Worm (Caenorhabditis elegans) whole organism, L4 larva: ENCODE results near the gene gex-5.

Experiments used
- F26F4.8 ChIP-seq: fragments of 200-800 bp; sonication (Bioruptor generic); conservative IDR thresholded peaks from 2 replicates; pipeline ENCODE4 v1.3.6; 2022; ENCODE audit warnings: missing genetic modification characterization, missing compliant biosample characterization
- F37D6.2 ChIP-seq: sonication (generic microtip); optimal IDR thresholded peaks from 2 replicates; lab custom pipeline; 2016; ENCODE audit warnings: mild to moderate bottlenecking, missing genetic modification characterization, missing compliant biosample characterization
- aha-1 ChIP-seq: fragments of 150-350 bp; peaks from one replicate; lab custom pipeline; 2014; ENCODE audit warnings: missing biosample characterization, missing genetic modification characterization
- aly-2 ChIP-seq: sonication (generic microtip); optimal IDR thresholded peaks from 2 replicates; lab custom pipeline; 2018; ENCODE audit warnings: missing biosample characterization, missing genetic modification characterization
- ama-1 ChIP-seq: fragments of 150-350 bp; optimal IDR thresholded peaks from 2 replicates; lab custom pipeline; 2014; ENCODE audit warnings: inconsistent platforms, mixed read lengths
- arid-1 ChIP-seq: fragments of 200-800 bp; sonication (Bioruptor generic); conservative IDR thresholded peaks from 2 replicates; pipeline ENCODE4 v1.3.6; 2022; ENCODE audit warnings: missing genetic modification reagents, missing genetic modification characterization, missing compliant biosample characterization
- ceh-20 ChIP-seq: fragments of 200-800 bp; sonication (Bioruptor generic); IDR thresholded peaks from 2 replicates; pipeline ENCODE4 v1.3.6; 2022; ENCODE audit warnings: missing genetic modification reagents, missing genetic modification characterization, missing compliant biosample characterization
- ceh-28 ChIP-seq: fragments of 150-350 bp; optimal IDR thresholded peaks from 2 replicates; lab custom pipeline; 2014; ENCODE audit warnings: missing biosample characterization, missing genetic modification reagents, missing genetic modification characterization
- ceh-44 ChIP-seq: fragments of 200-800 bp; sonication (Bioruptor generic); IDR thresholded peaks from 2 replicates; pipeline ENCODE4 v1.3.6; 2022; ENCODE audit warnings: missing genetic modification reagents, missing genetic modification characterization, missing compliant biosample characterization
- daf-12 ChIP-seq: fragments of 150-350 bp; optimal IDR thresholded peaks from 2 replicates; lab custom pipeline; 2014; ENCODE audit warnings: missing biosample characterization, missing genetic modification reagents, missing genetic modification characterization
- daf-16 ChIP-seq, 3 experiments: sonication (generic microtip); optimal IDR thresholded peaks; 2 replicates each; lab custom pipeline; 2016 to 2017; ENCODE audit warnings: missing genetic modification characterization in 3 of 3, missing genetic modification reagents in 3 of 3, mild to moderate bottlenecking in 2 of 3, missing compliant biosample characterization in 2 of 3, missing biosample characterization in 1 of 3, moderate library complexity in 1 of 3
- daf-19 ChIP-seq: fragments of 200-800 bp; sonication (Bioruptor generic); conservative IDR thresholded peaks from 2 replicates; pipeline ENCODE4 v1.3.6; 2022; ENCODE audit warnings: missing genetic modification characterization, missing compliant biosample characterization
- dmd-8 ChIP-seq: fragments of 200-800 bp; sonication (Bioruptor generic); IDR thresholded peaks from 2 replicates; pipeline ENCODE4 v1.3.6; 2022; ENCODE audit warnings: missing genetic modification characterization, missing compliant biosample characterization
- duxl-1 ChIP-seq: sonication (generic microtip); optimal IDR thresholded peaks from 2 replicates; lab custom pipeline; 2016; ENCODE audit warnings: mild to moderate bottlenecking, missing genetic modification characterization, moderate library complexity, missing compliant biosample characterization; ENCODE audit not compliant: poor library complexity
- egl-43 ChIP-seq: fragments of 200-800 bp; sonication (Bioruptor generic); IDR thresholded peaks from 2 replicates; pipeline ENCODE4 v1.3.6; 2022; ENCODE audit warnings: missing genetic modification reagents, missing genetic modification characterization, missing compliant biosample characterization
- hlh-11 ChIP-seq: fragments of 200-800 bp; sonication (Bioruptor generic); optimal IDR thresholded peaks from 2 replicates; lab custom pipeline; 2018; ENCODE audit warnings: mild to moderate bottlenecking, missing genetic modification characterization, missing compliant biosample characterization
- lim-7 ChIP-seq: fragments of 200-800 bp; sonication (Bioruptor generic); IDR thresholded peaks from 2 replicates; pipeline ENCODE4 v1.3.6; 2022; ENCODE audit warnings: missing genetic modification characterization, missing compliant biosample characterization
- lin-1 ChIP-seq: fragments of 200-800 bp; sonication (Bioruptor generic); IDR thresholded peaks from 2 replicates; pipeline ENCODE4 v1.3.6; 2022; ENCODE audit warnings: missing genetic modification reagents, missing genetic modification characterization, missing compliant biosample characterization
- lin-29 ChIP-seq: fragments of 200-800 bp; sonication (Bioruptor generic); IDR thresholded peaks from 2 replicates; pipeline ENCODE4 v1.3.6; 2022; ENCODE audit warnings: missing genetic modification reagents, missing genetic modification characterization, missing compliant biosample characterization
- lin-39 ChIP-seq: fragments of 150-350 bp; optimal IDR thresholded peaks from 2 replicates; lab custom pipeline; 2014; ENCODE audit warnings: missing biosample characterization, missing genetic modification reagents, missing genetic modification characterization
- lir-3 ChIP-seq: sonication (generic microtip); optimal IDR thresholded peaks from 2 replicates; lab custom pipeline; 2016; ENCODE audit warnings: mild to moderate bottlenecking, missing genetic modification characterization, missing compliant biosample characterization
- lsy-2 ChIP-seq, 2 experiments: fragments of 150-350 bp in 1 of 2; sonication (generic microtip) in 1 of 2; optimal IDR thresholded peaks; 2 replicates each; lab custom pipeline; 2014 to 2017; ENCODE audit warnings: missing biosample characterization in 2 of 2, missing genetic modification characterization in 2 of 2
- mdt-29 ChIP-seq: fragments of 200-800 bp; sonication (Bioruptor generic); IDR thresholded peaks from 2 replicates; pipeline ENCODE4 v1.3.6; 2022; ENCODE audit warnings: missing genetic modification reagents, missing genetic modification characterization, missing compliant biosample characterization
- mep-1 ChIP-seq: fragments of 150-350 bp; sonication (generic microtip); optimal IDR thresholded peaks from 3 replicates; lab custom pipeline; 2014; ENCODE audit warnings: missing biosample characterization, missing genetic modification characterization
- mes-2 ChIP-seq: sonication (generic microtip); optimal IDR thresholded peaks from 2 replicates; lab custom pipeline; 2016; ENCODE audit warnings: missing genotype, mild to moderate bottlenecking, missing genetic modification characterization, missing compliant biosample characterization; ENCODE audit not compliant: poor library complexity, severe bottlenecking
- mxl-2 ChIP-seq: fragments of 200-800 bp; sonication (Bioruptor generic); conservative IDR thresholded peaks from 2 replicates; pipeline ENCODE4 v1.3.6; 2022; ENCODE audit warnings: missing genetic modification reagents, missing genetic modification characterization, missing compliant biosample characterization
- nhr-11 ChIP-seq: fragments of 150-350 bp; optimal IDR thresholded peaks from 2 replicates; lab custom pipeline; 2014; ENCODE audit warnings: missing biosample characterization, missing genetic modification characterization
- nhr-111 ChIP-seq: fragments of 200-800 bp; sonication (Bioruptor generic); optimal IDR thresholded peaks from 2 replicates; lab custom pipeline; 2018; ENCODE audit warnings: mild to moderate bottlenecking, missing genetic modification characterization, missing compliant biosample characterization
- nhr-41 ChIP-seq: fragments of 200-800 bp; sonication (Bioruptor generic); IDR thresholded peaks from 2 replicates; pipeline ENCODE4 v1.3.6; 2022; ENCODE audit warnings: missing genetic modification reagents, missing genetic modification characterization, missing compliant biosample characterization
- nhr-42 ChIP-seq: fragments of 200-800 bp; sonication (Bioruptor generic); IDR thresholded peaks from 2 replicates; pipeline ENCODE4 v1.3.6; 2022; ENCODE audit warnings: missing genetic modification characterization, missing compliant biosample characterization
- nhr-6 ChIP-seq: fragments of 150-350 bp; optimal IDR thresholded peaks from 2 replicates; lab custom pipeline; 2014; ENCODE audit warnings: missing biosample characterization, missing genetic modification characterization
- saeg-2 ChIP-seq: fragments of 200-800 bp; sonication (Bioruptor generic); IDR thresholded peaks from 2 replicates; pipeline ENCODE4 v1.3.6; 2022; ENCODE audit warnings: missing genetic modification reagents, missing genetic modification characterization, missing compliant biosample characterization
- sdz-12 ChIP-seq: fragments of 200-800 bp; sonication (Bioruptor generic); optimal IDR thresholded peaks from 2 replicates; lab custom pipeline; 2018; ENCODE audit warnings: mild to moderate bottlenecking, missing genetic modification characterization, missing compliant biosample characterization
- set-16 ChIP-seq: fragments of 200-800 bp; sonication (Bioruptor generic); IDR thresholded peaks from 2 replicates; pipeline ENCODE4 v1.3.6; 2022; ENCODE audit warnings: missing genetic modification reagents, missing genetic modification characterization, missing compliant biosample characterization
- tag-97 ChIP-seq: fragments of 200-800 bp; sonication (Bioruptor generic); IDR thresholded peaks from 2 replicates; pipeline ENCODE4 v1.3.6; 2022; ENCODE audit warnings: missing genetic modification characterization, missing compliant biosample characterization
- tra-1 ChIP-seq: fragments of 200-800 bp; sonication (Bioruptor generic); IDR thresholded peaks from 2 replicates; pipeline ENCODE4 v1.3.6; 2022; ENCODE audit warnings: missing genetic modification reagents, missing genetic modification characterization, missing compliant biosample characterization
- unc-62 ChIP-seq, 3 experiments: fragments of 150-350 bp in 1 of 3; sonication (generic microtip); optimal IDR thresholded peaks in 2 of 3; peaks in 1 of 3; 1 replicate in 1 of 3; 2 replicates in 2 of 3; lab custom pipeline; 2014 to 2017; ENCODE audit warnings: missing biosample characterization in 3 of 3, missing genetic modification characterization in 3 of 3, missing genetic modification reagents in 3 of 3, missing genotype in 1 of 3
- zip-11 ChIP-seq: fragments of 200-800 bp; sonication (Bioruptor generic); IDR thresholded peaks from 2 replicates; pipeline ENCODE4 v1.3.6; 2022; ENCODE audit warnings: missing genetic modification characterization, missing compliant biosample characterization
- ztf-11 ChIP-seq: fragments of 150-350 bp; optimal IDR thresholded peaks from 2 replicates; lab custom pipeline; 2014; ENCODE audit warnings: missing biosample characterization, missing genetic modification characterization
- ztf-7 ChIP-seq: fragments of 150-350 bp; optimal IDR thresholded peaks from 2 replicates; lab custom pipeline; 2014; ENCODE audit warnings: missing biosample characterization, missing genetic modification characterization

gex-5 gene

DNA sequence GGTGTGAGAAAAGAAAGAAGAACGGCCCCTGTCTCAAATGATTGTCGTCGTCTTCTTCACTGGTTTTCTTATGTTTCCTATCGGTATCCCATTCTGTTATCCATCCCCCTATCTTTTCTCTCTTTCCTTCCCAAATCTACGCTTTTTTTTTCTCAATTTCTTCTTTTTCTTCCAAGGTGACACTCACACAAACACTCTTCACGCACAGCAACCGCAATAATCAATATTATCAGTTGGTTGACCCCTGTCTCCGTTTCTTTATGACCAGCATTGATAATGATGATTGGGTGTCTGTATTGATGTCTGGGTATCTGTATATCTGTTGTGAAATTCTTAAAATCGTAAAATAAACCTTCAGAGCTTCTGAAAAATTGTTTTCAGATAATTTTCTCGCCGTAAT, 41.0 kb downstream of the gex-5 start (continued):
- peak; percentile 68 for TF ChIP-seq hlh-11

DNA sequence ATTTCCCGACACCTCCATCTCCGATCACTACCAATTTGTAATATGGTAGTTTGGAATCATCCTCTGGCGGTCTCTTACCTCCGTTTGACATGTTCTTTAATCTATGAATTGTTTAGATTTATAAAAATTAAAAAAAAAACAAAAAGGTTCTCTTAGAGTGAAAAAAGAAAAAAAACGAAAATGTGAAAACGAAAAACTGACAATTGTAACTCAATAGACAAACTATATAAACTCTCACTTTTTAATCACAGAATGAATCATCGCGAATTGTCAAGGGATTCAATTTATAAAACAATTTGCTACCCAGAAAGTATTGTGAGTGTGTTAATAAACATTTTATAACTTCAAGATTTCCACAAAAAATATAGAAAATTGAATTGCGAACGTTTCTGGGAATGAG, 41.8 kb downstream of the gex-5 start, which contains the start of gene ras-2:
TSS of gene ras-2 (minus strand) at position 101 of the 400 bp plus-strand sequence.
- no peak for TF ChIP-seq dmd-8 (GFP tag; lab: Robert Waterston, UW)
- TF ChIP-seq nhr-11 (tag; lab: Kevin White, UChicago) = no peak
- no peak for TF ChIP-seq nhr-42 (GFP tag; lab: Robert Waterston, UW)
- no peak for TF ChIP-seq nhr-111 (GFP tag; lab: Kevin White, UChicago)
- no peak for TF ChIP-seq saeg-2 (GFP tag; lab: Robert Waterston, UW)
- TF ChIP-seq F26F4.8 (GFP tag; lab: Robert Waterston, UW) = no peak
- no peak for TF ChIP-seq duxl-1 (tag; lab: Kevin White, UChicago)
- TF ChIP-seq lin-39 (tag; lab: Kevin White, UChicago) = no peak
- TF ChIP-seq lim-7 = no peak
- TF ChIP-seq ceh-44 (GFP tag; lab: Robert Waterston, UW) = no peak
- no peak for TF ChIP-seq mes-2 (tag; lab: Kevin White, UChicago)
- no peak for TF ChIP-seq daf-12 (tag; lab: Kevin White, UChicago)
- TF ChIP-seq set-16 = no peak
- no peak for TF ChIP-seq aly-2
- TF ChIP-seq tag-97 (GFP tag; lab: Robert Waterston, UW) = no peak
- TF ChIP-seq lin-1 (GFP tag; lab: Robert Waterston, UW) = no peak
- TF ChIP-seq egl-43 (GFP tag; lab: Robert Waterston, UW) = no peak

ce11 chrIII:4735443-4735842, 46.3 kb downstream of the gex-5 start, which contains the start of gene F17C8.7:
Gene F17C8.7 (plus strand): TSS chrIII:4735743.
- no peak for TF ChIP-seq lim-7
- TF ChIP-seq aha-1 (tag; lab: Kevin White, UChicago) = no peak
- no peak for TF ChIP-seq mdt-29 (GFP tag; lab: Robert Waterston, UW)
- no peak for TF ChIP-seq mep-1
- TF ChIP-seq nhr-6 = no peak
- no peak for TF ChIP-seq lir-3 (tag; lab: Kevin White, UChicago)
- no peak for TF ChIP-seq ama-1 (lab: Kevin White, UChicago)
- TF ChIP-seq F37D6.2 (tag; lab: Kevin White, UChicago) = no peak
- no peak for TF ChIP-seq lin-39 (tag; lab: Kevin White, UChicago)

DNA sequence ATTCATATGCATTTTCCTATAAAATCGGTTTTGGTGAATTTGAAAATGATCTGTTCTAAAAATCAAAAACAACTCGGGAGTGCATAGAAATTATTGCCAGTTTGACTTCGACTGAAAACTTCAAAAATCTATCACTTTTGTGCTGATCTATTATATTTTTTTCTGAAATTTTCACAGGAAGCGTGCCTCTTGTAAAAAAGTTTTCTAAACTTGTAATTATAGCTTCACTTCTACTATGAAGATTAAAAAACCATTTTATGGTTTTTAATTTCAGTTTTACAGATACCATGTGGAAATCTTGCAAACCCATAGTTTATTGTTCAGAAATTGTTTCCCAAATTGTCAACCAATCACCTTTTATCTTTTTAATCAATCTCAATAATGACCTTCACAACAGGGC, 47.7 kb downstream of the gex-5 start, which contains the start of gene F17C8.9:
TSS of gene F17C8.9 (plus strand) at position 301 of the 400 bp plus-strand sequence.
- no peak for TF ChIP-seq zip-11
- TF ChIP-seq nhr-41 = no peak
- no peak for TF ChIP-seq lin-29 (GFP tag; lab: Robert Waterston, UW)
- TF ChIP-seq daf-19 (GFP tag; lab: Robert Waterston, UW) = no peak
- TF ChIP-seq, all 104 proteins: peak for 0

DNA sequence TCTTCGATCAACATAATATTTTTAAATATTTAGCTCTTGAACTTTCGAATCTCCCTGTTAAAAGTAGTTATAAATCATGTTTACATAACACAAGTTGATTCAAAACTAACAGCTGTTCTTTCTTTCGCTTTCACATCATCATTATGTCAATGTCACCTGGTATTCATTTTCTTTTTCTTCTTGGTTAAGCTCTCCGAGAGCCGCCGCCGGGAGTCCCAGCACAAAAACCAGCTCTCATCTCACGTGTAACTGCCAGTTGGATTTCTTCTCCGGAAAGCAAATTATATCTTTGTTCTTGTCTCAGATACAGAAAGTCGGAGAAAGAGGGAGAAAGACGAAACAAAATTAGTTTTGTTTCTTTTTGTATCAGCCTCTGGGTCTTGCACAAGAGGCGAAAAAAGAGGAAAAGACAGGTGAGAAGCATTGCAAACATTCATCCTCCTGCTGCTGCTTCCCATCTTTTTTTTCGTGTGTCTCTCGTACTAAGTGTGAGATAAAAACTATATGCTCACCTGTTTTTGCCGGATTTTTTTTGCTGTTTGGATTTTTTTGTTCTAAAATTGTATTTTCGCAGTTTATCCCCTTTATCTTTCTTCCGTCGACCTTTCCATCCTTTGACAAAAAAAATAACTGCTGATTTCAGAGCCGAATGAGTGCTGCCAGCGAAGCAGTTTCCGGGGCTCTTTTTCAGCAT, 50.3 kb downstream of the gex-5 start, which contains the start of gene F17C8.3:
TSS of gene F17C8.3 (plus strand) at position 644 of the 694 bp plus-strand sequence.
- TF ChIP-seq nhr-11 (tag; lab: Kevin White, UChicago) = peak; percentile 45
- no peak for TF ChIP-seq dmd-8 (GFP tag; lab: Robert Waterston, UW)
- no peak for TF ChIP-seq ztf-7 (tag; lab: Kevin White, UChicago)
- TF ChIP-seq daf-16 (GFP tag; optimal IDR thresholded peaks at IDR 0.05; lab: Kevin White, UChicago) = peak in 1 of 2 experiments; percentile 87
- no peak for TF ChIP-seq daf-16 (tag; optimal IDR thresholded peaks at IDR 0.05; lab: Kevin White, UChicago)
- TF ChIP-seq sdz-12 (GFP tag; lab: Kevin White, UChicago) = no peak
- TF ChIP-seq unc-62 (GFP tag; optimal IDR thresholded peaks at IDR 0.05 in 1 of 2; lab: Kevin White, UChicago) = peak in 1 of 2 experiments; percentile 93
- TF ChIP-seq unc-62 (tag; optimal IDR thresholded peaks at IDR 0.05; lab: Kevin White, UChicago) = no peak
- TF ChIP-seq ceh-20 (GFP tag; lab: Robert Waterston, UW) = no peak
- TF ChIP-seq arid-1 (GFP tag; lab: Robert Waterston, UW) = no peak
- peak in 1 of 2 experiments; percentile 29 for TF ChIP-seq lsy-2 (tag; optimal IDR thresholded peaks at IDR 0.05; lab: Kevin White, UChicago)
- no peak for TF ChIP-seq mxl-2 (GFP tag; lab: Robert Waterston, UW)
- no peak for TF ChIP-seq ztf-11 (tag; lab: Kevin White, UChicago)
- TF ChIP-seq ceh-44 (GFP tag; lab: Robert Waterston, UW) = no peak
- no peak for TF ChIP-seq lin-39 (tag; lab: Kevin White, UChicago)
- TF ChIP-seq hlh-11 = peak; percentile 69
- TF ChIP-seq ceh-28 = no peak
- no peak for TF ChIP-seq zip-11
- TF ChIP-seq tra-1 (GFP tag; lab: Robert Waterston, UW) = 0 out of 2 replicates have a peak, but pooled peaks have one; percentile 63
